Worm (Caenorhabditis elegans) whole organism, L2 larva: Measurements from ENCODE around the gene F42A9.8.

Source experiments
- ceh-16 ChIP-seq: fragments of 150-350 bp; optimal IDR thresholded peaks from 2 replicates; lab custom pipeline; 2014; ENCODE audit warnings: missing biosample characterization, missing genetic modification characterization
- egl-27 ChIP-seq: sonication (generic microtip); optimal IDR thresholded peaks from 3 replicates; lab custom pipeline; 2017; ENCODE audit warnings: missing biosample characterization, missing genetic modification reagents, missing genetic modification characterization
- elt-3 ChIP-seq: sonication (generic microtip); optimal IDR thresholded peaks from 2 replicates; lab custom pipeline; 2017; ENCODE audit warnings: missing biosample characterization, missing genetic modification characterization
- gmeb-1 ChIP-seq: fragments of 150-350 bp; optimal IDR thresholded peaks from 2 replicates; lab custom pipeline; 2014; ENCODE audit warnings: missing biosample characterization, missing genetic modification characterization
- lin-39 ChIP-seq: fragments of 150-350 bp; optimal IDR thresholded peaks from 2 replicates; lab custom pipeline; 2014; ENCODE audit warnings: missing biosample characterization, missing genetic modification reagents, missing genetic modification characterization
- mab-5 ChIP-seq: fragments of 150-350 bp; optimal IDR thresholded peaks from 2 replicates; lab custom pipeline; 2014; ENCODE audit warnings: missing biosample characterization, missing genetic modification characterization
- mbf-1 ChIP-seq: sonication (generic microtip); optimal IDR thresholded peaks from 2 replicates; lab custom pipeline; 2017; ENCODE audit warnings: missing biosample characterization, missing genetic modification characterization
- nhr-10 ChIP-seq: sonication (generic microtip); optimal IDR thresholded peaks from 2 replicates; lab custom pipeline; 2017; ENCODE audit warnings: missing biosample characterization, missing genetic modification characterization
- nhr-129 ChIP-seq: fragments of 150-350 bp; optimal IDR thresholded peaks from 2 replicates; lab custom pipeline; 2014; ENCODE audit warnings: missing biosample characterization, missing genetic modification characterization
- nhr-237 ChIP-seq: fragments of 150-350 bp; optimal IDR thresholded peaks from 2 replicates; lab custom pipeline; 2014; ENCODE audit warnings: missing biosample characterization, missing genetic modification characterization
- skn-1 ChIP-seq: sonication (generic microtip); optimal IDR thresholded peaks from 2 replicates; lab custom pipeline; 2017; ENCODE audit warnings: missing biosample characterization, missing genetic modification characterization
- ztf-11 ChIP-seq: sonication (generic microtip); optimal IDR thresholded peaks from 2 replicates; lab custom pipeline; 2017; ENCODE audit warnings: missing biosample characterization, missing genetic modification characterization

DNA sequence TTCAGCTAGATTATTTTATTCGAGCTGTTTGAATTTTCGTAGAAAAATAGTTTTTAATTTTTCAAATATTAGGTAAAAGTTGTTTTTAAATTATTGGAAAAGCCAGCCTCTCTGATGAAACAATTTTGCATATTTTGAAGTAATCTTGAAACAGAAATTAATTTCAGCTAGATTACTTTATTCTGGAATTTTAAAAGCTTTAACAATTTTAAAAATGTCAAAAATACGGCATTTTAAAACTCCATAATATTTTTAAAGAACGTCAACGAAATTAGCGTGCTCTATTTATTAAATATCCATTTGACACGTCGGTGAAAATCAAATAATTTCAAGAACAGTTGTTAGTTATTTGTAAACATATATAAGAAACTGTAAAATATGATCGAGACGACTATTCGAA lies 15.7 kb downstream of the F42A9.8 start, which contains the start of gene Y59H11AR.10:
- TF ChIP-seq gmeb-1 (tag; lab: Kevin White, UChicago) (no peak), nhr-237 (tag; lab: Kevin White, UChicago) (no peak), egl-27 (tag; lab: Kevin White, UChicago) (no peak), ztf-11 (tag; lab: Kevin White, UChicago) (no peak), lin-39 (tag; lab: Kevin White, UChicago) (no peak), elt-3 (tag; lab: Kevin White, UChicago) (no peak), skn-1 (tag; lab: Kevin White, UChicago) (no peak), mbf-1 (no peak), mab-5 (tag; lab: Kevin White, UChicago) (no peak), nhr-129 (tag; lab: Kevin White, UChicago) (no peak), ceh-16 (tag; lab: Kevin White, UChicago) (no peak), nhr-10 (no peak)
